Fruit fly (Drosophila melanogaster) whole organism, prepupa: ENCODE results near the gene Yp2.

ENCODE experiments used
- Blimp-1 ChIP-seq: fragments of 200-800 bp; sonication (Bioruptor generic); optimal IDR thresholded peaks from 3 replicates; lab custom pipeline; 2017; ENCODE audit warnings: missing biosample characterization, missing genetic modification characterization, mild to moderate bottlenecking, moderate library complexity, missing genetic modification reagents
- CG10669 ChIP-seq: fragments of 200-800 bp; sonication (Bioruptor generic); optimal IDR thresholded peaks from 3 replicates; lab custom pipeline; 2018; ENCODE audit warnings: missing biosample characterization, mild to moderate bottlenecking, missing genetic modification characterization, moderate library complexity
- CG15336 ChIP-seq: fragments of 200-800 bp; sonication (Bioruptor generic); IDR thresholded peaks from 2 replicates; pipeline ENCODE4 v1.3.6; 2022; ENCODE audit warnings: missing biosample characterization, missing genetic modification characterization
- CG31627 ChIP-seq: fragments of 200-800 bp; sonication (Bioruptor generic); optimal IDR thresholded peaks from 3 replicates; lab custom pipeline; 2016; ENCODE audit warnings: missing biosample characterization, missing genetic modification characterization
- CG3919 ChIP-seq: fragments of 200-800 bp; sonication (Bioruptor generic); optimal IDR thresholded peaks from 3 replicates; lab custom pipeline; 2016; ENCODE audit warnings: missing biosample characterization, missing genetic modification characterization
- CG6163 ChIP-seq: fragments of 200-800 bp; sonication (Bioruptor generic); IDR thresholded peaks from 3 replicates; pipeline ENCODE4 v1.3.6; 2022; ENCODE audit warnings: missing biosample characterization, missing genetic modification characterization
- CG6854 ChIP-seq: fragments of 200-800 bp; sonication (Bioruptor generic); optimal IDR thresholded peaks from 2 replicates; lab custom pipeline; 2017; ENCODE audit warnings: missing biosample characterization, mild to moderate bottlenecking, missing genetic modification characterization
- CG8119 ChIP-seq: fragments of 200-800 bp; sonication (Bioruptor generic); IDR thresholded peaks from 3 replicates; pipeline ENCODE4 v1.3.6; 2022; ENCODE audit warnings: missing biosample characterization, missing genetic modification characterization
- CG9139 ChIP-seq: fragments of 200-800 bp; sonication (Bioruptor generic); optimal IDR thresholded peaks from 3 replicates; lab custom pipeline; 2017; ENCODE audit warnings: missing biosample characterization, mild to moderate bottlenecking, missing genetic modification characterization
- Hr38 ChIP-seq: sonication (Bioruptor generic); optimal IDR thresholded peaks from 2 replicates; lab custom pipeline; 2016; ENCODE audit warnings: missing biosample characterization, missing genetic modification characterization
- Hr39 ChIP-seq: fragments of 200-800 bp; sonication (Bioruptor generic); optimal IDR thresholded peaks from 2 replicates; lab custom pipeline; 2016; ENCODE audit warnings: missing biosample characterization, missing genetic modification characterization
- Hr4 ChIP-seq: fragments of 200-800 bp; sonication (Bioruptor generic); optimal IDR thresholded peaks from 3 replicates; lab custom pipeline; 2016; ENCODE audit warnings: missing biosample characterization, missing genetic modification characterization
- salr ChIP-seq, 2 experiments: fragments of 200-800 bp; sonication (Bioruptor generic); optimal IDR thresholded peaks; 3 replicates each; lab custom pipeline; 2016 to 2018; ENCODE audit warnings: missing biosample characterization in 2 of 2, missing genetic modification characterization in 2 of 2, mild to moderate bottlenecking in 1 of 2
- vri ChIP-seq: fragments of 200-800 bp; sonication (Bioruptor generic); optimal IDR thresholded peaks from 3 replicates; lab custom pipeline; 2016; ENCODE audit warnings: missing biosample characterization, mild to moderate bottlenecking, missing genetic modification characterization

dm6 chrX:10029730-10030129, 22.7 kb downstream of the Yp2 start:
- TF ChIP-seq CG15336 (GFP tag; lab: Robert Waterston, UW): no peak
- no peak for TF ChIP-seq vri
- no peak for TF ChIP-seq CG10669 (GFP tag; lab: Kevin White, UChicago)
- no peak for TF ChIP-seq CG6163 (GFP tag; lab: Robert Waterston, UW)
- no peak for TF ChIP-seq CG6854 (GFP tag; lab: Kevin White, UChicago)
- TF ChIP-seq Blimp-1 (GFP tag; lab: Kevin White, UChicago): no peak
- TF ChIP-seq CG3919 (GFP tag; lab: Kevin White, UChicago): no peak
- TF ChIP-seq salr (GFP tag; optimal IDR thresholded peaks at IDR 0.05; lab: Kevin White, UChicago): no peak
- no peak for TF ChIP-seq Hr39 (GFP tag; lab: Kevin White, UChicago)
- TF ChIP-seq Hr38 (GFP tag; lab: Kevin White, UChicago): no peak
- TF ChIP-seq CG31627 (GFP tag; lab: Kevin White, UChicago): no peak
- TF ChIP-seq CG8119: 0 out of 3 replicates have a peak, but pooled peaks have one; percentile 2
- TF ChIP-seq Hr4: no peak
- no peak for TF ChIP-seq CG9139 (GFP tag; lab: Kevin White, UChicago)
